Fruit fly (Drosophila melanogaster) Kc167 (cell line): ENCODE measurements around the gene CG17075.

Source experiments
- Myc ChIP-seq: fragments of >200 bp; optimal IDR thresholded peaks from 2 replicates; lab custom pipeline; 2017; ENCODE audit warnings: missing external identifiers
- Sin3A ChIP-seq: fragments of >200 bp; optimal IDR thresholded peaks from 2 replicates; lab custom pipeline; 2018; ENCODE audit warnings: missing external identifiers
- h ChIP-seq: fragments of >200 bp; optimal IDR thresholded peaks from 3 replicates; lab custom pipeline; 2018; ENCODE audit warnings: missing external identifiers
- insv ChIP-seq: fragments of >200 bp; optimal IDR thresholded peaks from 3 replicates; lab custom pipeline; 2018; ENCODE audit warnings: missing external identifiers
- psq ChIP-seq: fragments of >200 bp; optimal IDR thresholded peaks from 2 replicates; lab custom pipeline; 2017; ENCODE audit warnings: missing external identifiers
- ttk ChIP-seq: sonication (Bioruptor generic); optimal IDR thresholded peaks from 2 replicates; lab custom pipeline; 2017; ENCODE audit warnings: missing external identifiers

dm6 chr2L:232187-232586 is 35.1 kb downstream of the CG17075 start, which contains the start of gene CG13693:
- TF ChIP-seq insv: no peak
- TF ChIP-seq psq (lab: Kevin White, UChicago): no peak
- TF ChIP-seq Myc (lab: Kevin White, UChicago): no peak
- no peak for TF ChIP-seq h (lab: Kevin White, UChicago)
- TF ChIP-seq Sin3A (lab: Kevin White, UChicago): no peak
- TF ChIP-seq ttk: no peak
